Fruit fly (Drosophila melanogaster): Measurements from ENCODE around the gene pod1.
A peak's percentile ranks its signal among the peaks of the same experiment; 100 is the strongest.

Gene pod1

DNA sequence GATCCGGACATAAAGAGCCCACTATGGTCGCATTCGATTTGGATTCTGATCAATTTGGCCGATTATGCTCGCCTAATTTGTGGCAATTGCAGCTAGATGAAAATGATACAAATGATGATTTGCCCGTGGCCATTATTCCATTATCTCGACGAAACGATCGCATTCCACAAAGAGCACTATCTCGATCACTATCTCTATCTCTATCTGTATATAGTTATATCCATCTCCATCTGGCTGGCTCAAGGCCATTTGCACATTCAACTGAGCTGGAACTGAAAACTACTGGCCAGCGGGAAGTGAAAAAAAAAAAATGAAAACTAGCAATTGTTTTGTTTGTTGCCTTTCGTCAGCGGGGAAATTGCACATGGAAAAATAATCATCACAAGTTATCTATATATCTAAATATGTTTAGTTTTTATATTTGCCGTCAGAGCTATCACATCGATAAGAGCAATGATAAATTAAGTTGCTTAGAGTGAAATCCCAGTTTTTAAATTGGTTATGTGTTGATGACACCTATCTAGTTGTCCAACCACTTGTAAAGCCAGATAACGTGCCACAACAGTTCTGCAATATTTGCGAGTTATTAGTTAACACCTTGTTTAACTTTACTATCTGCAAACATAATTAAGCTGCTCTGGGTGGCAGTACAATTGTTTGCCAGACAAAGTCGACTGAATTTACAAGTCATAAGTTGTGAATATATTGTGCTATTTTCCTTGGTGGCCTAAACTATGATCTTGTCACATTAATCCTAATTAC, 4.0 kb upstream of the pod1 start:
- TF ChIP-seq rgr (GFP tag; optimal IDR thresholded peaks at IDR 0.05) (no peak), sage (GFP tag; optimal IDR thresholded peaks at IDR 0.05) (no peak), psq (GFP tag; optimal IDR thresholded peaks at IDR 0.05) (no peak), woc (GFP tag; optimal IDR thresholded peaks at IDR 0.05) (no peak), fru (GFP tag; optimal IDR thresholded peaks at IDR 0.05) (no peak), dsf (GFP tag; optimal IDR thresholded peaks at IDR 0.05; ENCODE audit: borderline replicate concordance) (no peak), Dfd (GFP tag; optimal IDR thresholded peaks at IDR 0.05) (no peak), brk (GFP tag; optimal IDR thresholded peaks at IDR 0.05) (no peak), Hnf4 (GFP tag; optimal IDR thresholded peaks at IDR 0.05) (no peak), Mio (GFP tag; optimal IDR thresholded peaks at IDR 0.05) (no peak), ey (GFP tag; optimal IDR thresholded peaks at IDR 0.05) (no peak), Vsx2 (GFP tag; optimal IDR thresholded peaks at IDR 0.05; ENCODE audit: partially characterized antibody) (no peak)

DNA sequence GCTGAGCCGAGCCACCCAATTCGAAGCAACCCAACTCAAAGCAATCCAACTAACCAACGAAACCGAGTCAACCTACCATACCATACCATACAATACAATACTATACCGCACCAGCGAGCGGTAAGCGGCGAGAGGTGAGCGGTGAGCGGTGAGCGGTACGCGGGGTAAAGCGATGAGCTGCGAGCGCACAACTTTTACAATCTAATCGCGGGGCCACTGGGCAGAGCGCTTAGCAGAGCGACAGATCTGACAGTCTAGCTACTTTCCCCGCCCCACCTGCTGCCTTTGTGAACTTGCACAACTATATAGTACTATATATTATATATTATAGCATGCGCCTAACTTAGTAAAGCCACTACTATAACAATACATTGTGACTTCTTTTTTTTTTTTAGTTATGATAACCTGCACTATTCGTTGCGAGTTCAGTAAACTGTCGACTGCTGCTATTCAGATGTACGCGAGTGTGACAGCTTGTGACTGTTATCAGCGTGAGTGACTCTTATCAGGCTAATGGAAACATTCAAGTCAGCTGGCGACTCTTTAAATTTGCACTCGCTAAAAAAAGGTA, 2.7 kb upstream of the pod1 start:
- TF ChIP-seq Myc (optimal IDR thresholded peaks at IDR 0.05): peak; percentile 80
- peak in 1 of 2 experiments; percentile 55 for TF ChIP-seq foxo (GFP tag; optimal IDR thresholded peaks at IDR 0.05)
- peak; percentile 41 for TF ChIP-seq rgr (GFP tag; optimal IDR thresholded peaks at IDR 0.05)
- peak; percentile 27 for TF ChIP-seq ey (GFP tag; optimal IDR thresholded peaks at IDR 0.05)
- peak; percentile 50 for TF ChIP-seq fru (GFP tag; optimal IDR thresholded peaks at IDR 0.05)
- no peak for TF ChIP-seq Jra (GFP tag; optimal IDR thresholded peaks at IDR 0.05)
- peak; percentile 14 for TF ChIP-seq OdsH (GFP tag; optimal IDR thresholded peaks at IDR 0.05)
- TF ChIP-seq dmrt93B (GFP tag; optimal IDR thresholded peaks at IDR 0.05): peak; percentile 21
- no peak for TF ChIP-seq Hr78 (GFP tag; optimal IDR thresholded peaks at IDR 0.05)
- TF ChIP-seq Rel (GFP tag; optimal IDR thresholded peaks at IDR 0.05): no peak
- no peak for TF ChIP-seq Rel (tag; optimal IDR thresholded peaks at IDR 0.05)
- TF ChIP-seq Sp1 (GFP tag; optimal IDR thresholded peaks at IDR 0.05): peak; percentile 22
- peak; percentile 54 for TF ChIP-seq h (GFP tag; optimal IDR thresholded peaks at IDR 0.05)
- peak; percentile 33 for TF ChIP-seq sv (GFP tag; optimal IDR thresholded peaks at IDR 0.05)
- TF ChIP-seq HLH106 (tag; optimal IDR thresholded peaks at IDR 0.05): peak; percentile 25
- TF ChIP-seq Hnf4 (GFP tag; optimal IDR thresholded peaks at IDR 0.05): peak; percentile 16
- no peak for TF ChIP-seq sage (GFP tag; optimal IDR thresholded peaks at IDR 0.05)
- TF ChIP-seq GATAd (GFP tag; optimal IDR thresholded peaks at IDR 0.05): no peak
- peak; percentile 17 for TF ChIP-seq br (GFP tag; optimal IDR thresholded peaks at IDR 0.05)
- TF ChIP-seq Dif (GFP tag; optimal IDR thresholded peaks at IDR 0.05; ENCODE audit: partially characterized antibody): peak; percentile 20
- no peak for TF ChIP-seq CrebA (GFP tag; optimal IDR thresholded peaks at IDR 0.05; ENCODE audit: borderline replicate concordance)
- no peak for TF ChIP-seq CG9705 (GFP tag; optimal IDR thresholded peaks at IDR 0.05)
- peak; percentile 9 for TF ChIP-seq psq (GFP tag; optimal IDR thresholded peaks at IDR 0.05)
- no peak for TF ChIP-seq jim (GFP tag; optimal IDR thresholded peaks at IDR 0.05)

DNA sequence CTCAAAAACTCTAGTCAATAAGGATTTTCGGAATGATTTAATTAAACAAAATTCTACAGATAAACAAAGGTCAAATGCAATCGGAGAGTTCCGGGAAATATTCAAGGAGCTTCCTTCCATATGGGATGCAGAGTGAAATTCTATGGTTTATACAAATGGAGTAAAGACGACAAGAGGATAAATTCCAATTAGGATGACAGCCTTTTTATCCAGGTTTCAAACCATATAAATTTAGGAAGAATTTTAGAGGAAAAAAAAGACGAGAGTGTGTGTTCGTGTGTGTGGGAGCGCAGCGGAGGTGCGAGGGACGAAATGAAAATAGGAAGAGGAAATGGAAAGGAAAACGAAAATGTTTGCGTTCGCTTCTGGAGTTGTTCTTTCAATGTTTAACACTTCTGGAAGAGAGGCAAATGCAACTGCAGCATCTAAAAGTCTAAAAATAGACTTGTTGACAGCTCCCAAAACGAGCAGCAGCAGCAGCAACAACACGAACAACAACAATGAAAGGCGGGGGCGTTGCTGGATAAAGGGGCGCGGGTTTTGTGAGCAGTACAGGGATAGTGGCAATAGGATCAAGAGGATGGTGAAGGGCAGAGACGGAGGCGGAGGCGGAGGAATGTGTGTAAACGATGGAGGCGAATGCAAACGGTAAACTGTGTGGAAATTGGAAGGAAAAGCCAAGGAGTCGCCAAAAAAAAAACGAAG, 956 bp upstream of the pod1 start:
- TF ChIP-seq Myc (optimal IDR thresholded peaks at IDR 0.05): no peak
- no peak for TF ChIP-seq Vsx2 (GFP tag; optimal IDR thresholded peaks at IDR 0.05; ENCODE audit: partially characterized antibody)
- no peak for TF ChIP-seq Sp1 (GFP tag; optimal IDR thresholded peaks at IDR 0.05)
- no peak for TF ChIP-seq rgr (GFP tag; optimal IDR thresholded peaks at IDR 0.05)
- no peak for TF ChIP-seq CG9705 (GFP tag; optimal IDR thresholded peaks at IDR 0.05)
- no peak for TF ChIP-seq woc (GFP tag; optimal IDR thresholded peaks at IDR 0.05)
- TF ChIP-seq CrebA (GFP tag; optimal IDR thresholded peaks at IDR 0.05; ENCODE audit: borderline replicate concordance): no peak

DNA sequence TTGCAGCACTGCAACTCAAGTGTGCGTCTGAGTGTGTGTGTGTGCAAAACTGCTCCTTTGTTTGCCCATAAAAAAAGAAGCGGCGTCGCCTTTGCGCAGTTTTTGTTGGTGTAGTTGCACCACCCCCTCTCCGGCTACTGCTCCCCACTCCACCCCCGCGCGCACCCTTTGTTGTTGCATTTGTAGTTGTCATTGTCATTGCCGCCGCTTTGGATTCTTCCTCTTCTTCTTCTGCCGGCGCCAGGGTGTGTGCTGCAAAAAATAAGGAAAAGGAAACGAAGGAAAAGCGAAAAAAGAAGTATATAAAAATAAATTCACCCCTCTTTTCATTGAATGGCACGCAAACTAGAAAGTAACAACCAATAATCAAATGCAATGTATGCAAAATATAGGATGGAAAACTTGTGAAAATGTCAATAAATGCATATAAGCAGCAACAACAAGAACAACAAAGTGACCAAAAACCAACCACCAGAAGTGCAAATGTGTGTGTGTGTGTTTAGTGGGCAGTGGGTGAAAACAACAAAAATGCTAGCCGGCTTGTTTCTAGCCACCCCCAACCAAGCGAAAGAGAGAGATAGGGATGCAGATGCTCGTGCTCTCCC, 498 bp downstream of the pod1 start:
- TF ChIP-seq dsf (GFP tag; optimal IDR thresholded peaks at IDR 0.05; ENCODE audit: borderline replicate concordance) (no peak), Hr83 (GFP tag; optimal IDR thresholded peaks at IDR 0.05; ENCODE audit: poor library complexity, severe bottlenecking) (no peak), dmrt93B (GFP tag; optimal IDR thresholded peaks at IDR 0.05) (no peak)

Measured in whole organism, wandering third instar larva.